Worm (Caenorhabditis elegans): ENCODE results near the gene F28E10.1.

ce11 chrIV:4588408-4588807 is 19.8 kb downstream of the F28E10.1 start:
- TF ChIP-seq dao-5 (tag; optimal IDR thresholded peaks at IDR 0.05) (no peak), him-1 (tag; optimal IDR thresholded peaks at IDR 0.05) (no peak)
